Worm (Caenorhabditis elegans) whole organism, L1 larva: ENCODE measurements around the gene W08A12.3.

Source experiments
- ama-1 ChIP-seq: fragments of 150-350 bp; optimal IDR thresholded peaks from 2 replicates; lab custom pipeline; 2014
- elt-2 ChIP-seq: sonication (generic microtip); optimal IDR thresholded peaks from 2 replicates; lab custom pipeline; 2016; ENCODE audit warnings: missing genetic modification characterization, mild to moderate bottlenecking, inconsistent platforms, missing compliant biosample characterization, missing genetic modification reagents
- lin-35 ChIP-seq, 2 experiments: fragments of 150-350 bp; optimal IDR thresholded peaks; 2 replicates each; lab custom pipeline; 2014; ENCODE audit warnings: missing biosample characterization in 2 of 2, missing genetic modification characterization in 2 of 2, missing genetic modification reagents in 2 of 2
- nhr-11 ChIP-seq: fragments of 150-350 bp; optimal IDR thresholded peaks from 2 replicates; lab custom pipeline; 2014; ENCODE audit warnings: missing biosample characterization, missing genetic modification characterization
- nhr-20 ChIP-seq: sonication (generic microtip); optimal IDR thresholded peaks from 2 replicates; lab custom pipeline; 2016; ENCODE audit warnings: mild to moderate bottlenecking, missing genetic modification characterization, missing compliant biosample characterization
- nhr-237 ChIP-seq: fragments of 150-350 bp; optimal IDR thresholded peaks from 2 replicates; lab custom pipeline; 2014; ENCODE audit warnings: missing biosample characterization, missing genetic modification characterization
- nhr-47 ChIP-seq: sonication (generic microtip); optimal IDR thresholded peaks from 2 replicates; lab custom pipeline; 2016; ENCODE audit warnings: mild to moderate bottlenecking, missing genetic modification characterization, moderate library complexity, missing compliant biosample characterization
- nhr-76 ChIP-seq: sonication (generic microtip); optimal IDR thresholded peaks from 2 replicates; lab custom pipeline; 2017; ENCODE audit warnings: missing biosample characterization, missing genetic modification characterization
- nhr-77 ChIP-seq: fragments of 150-350 bp; optimal IDR thresholded peaks from 2 replicates; lab custom pipeline; 2014; ENCODE audit warnings: missing biosample characterization, missing genetic modification characterization
- pag-3 ChIP-seq: sonication (generic microtip); optimal IDR thresholded peaks from 2 replicates; lab custom pipeline; 2017; ENCODE audit warnings: missing genetic modification characterization, mild to moderate bottlenecking, missing compliant biosample characterization, antibody characterized with exemption, borderline replicate concordance; ENCODE audit not compliant: insufficient read depth
- snpc-4 ChIP-seq: fragments of 150-350 bp; optimal IDR thresholded peaks from 2 replicates; lab custom pipeline; 2014; ENCODE audit warnings: missing biosample characterization, missing genetic modification characterization
- unc-130 ChIP-seq: fragments of 150-350 bp; optimal IDR thresholded peaks from 2 replicates; lab custom pipeline; 2017; ENCODE audit warnings: missing biosample characterization, missing genetic modification characterization, inconsistent platforms

DNA sequence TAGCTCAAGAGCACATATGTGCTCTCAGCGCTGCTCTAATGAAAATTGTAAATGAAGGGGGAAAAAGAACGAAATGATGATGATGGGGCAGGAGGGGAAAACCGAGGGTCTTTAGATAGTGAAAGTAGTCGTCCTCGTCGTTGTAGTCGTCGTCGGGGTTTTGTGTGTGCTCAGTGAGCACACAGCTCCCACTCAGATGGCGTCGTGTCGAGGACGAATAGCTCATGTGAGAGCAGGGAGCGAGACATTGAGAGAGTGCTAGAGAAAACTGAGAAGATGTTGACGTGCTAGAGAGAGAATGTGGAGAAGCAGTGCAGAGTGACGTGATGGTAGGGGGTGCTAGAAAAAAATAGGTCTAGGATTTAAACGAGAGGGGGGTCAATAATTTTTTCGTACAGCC lies 35.1 kb downstream of the W08A12.3 start:
- TF ChIP-seq nhr-77 (no peak), nhr-11 (no peak), elt-2 (tag; lab: Kevin White, UChicago) (no peak), nhr-20 (tag; lab: Kevin White, UChicago) (no peak), ama-1 (lab: Kevin White, UChicago) (peak; percentile 7), unc-130 (tag; lab: Kevin White, UChicago) (no peak), pag-3 (tag; lab: Kevin White, UChicago) (no peak), nhr-76 (no peak), snpc-4 (tag; lab: Kevin White, UChicago) (peak; percentile 12), nhr-47 (peak; percentile 64), lin-35 (GFP tag; optimal IDR thresholded peaks at IDR 0.05; lab: Kevin White, UChicago) (peak in 1 of 2 experiments; percentile 39), nhr-237 (tag; lab: Kevin White, UChicago) (no peak)
